Worm (Caenorhabditis elegans) whole organism, L3 larva: ENCODE data around the gene Y75B8A.25.

Experiments used
- R02D3.7 ChIP-seq: fragments of 150-350 bp; optimal IDR thresholded peaks from 2 replicates; lab custom pipeline; 2014; ENCODE audit warnings: missing biosample characterization, missing genetic modification characterization
- ZK546.5 ChIP-seq: sonication (generic microtip); optimal IDR thresholded peaks from 2 replicates; lab custom pipeline; 2017; ENCODE audit warnings: missing biosample characterization, missing genetic modification characterization
- ceh-28 ChIP-seq: fragments of 150-350 bp; optimal IDR thresholded peaks from 2 replicates; lab custom pipeline; 2014; ENCODE audit warnings: missing biosample characterization, missing genetic modification reagents, missing genetic modification characterization
- ceh-9 ChIP-seq: sonication (generic microtip); optimal IDR thresholded peaks from 2 replicates; lab custom pipeline; 2018; ENCODE audit warnings: missing biosample characterization, missing genetic modification characterization
- daf-12 ChIP-seq: fragments of 150-350 bp; optimal IDR thresholded peaks from 2 replicates; lab custom pipeline; 2014; ENCODE audit warnings: missing biosample characterization, missing genetic modification reagents, missing genetic modification characterization
- egl-5 ChIP-seq: fragments of 150-350 bp; optimal IDR thresholded peaks from 2 replicates; lab custom pipeline; 2017; ENCODE audit warnings: missing biosample characterization, missing genetic modification reagents, missing genetic modification characterization, inconsistent platforms
- eor-1 ChIP-seq, 2 experiments: fragments of 150-350 bp; optimal IDR thresholded peaks; 2 replicates each; lab custom pipeline; 2014 to 2018; ENCODE audit warnings: missing biosample characterization in 2 of 2, missing genetic modification characterization in 2 of 2
- fkh-10 ChIP-seq: sonication (generic microtip); optimal IDR thresholded peaks from 2 replicates; lab custom pipeline; 2017; ENCODE audit warnings: missing biosample characterization, missing genetic modification reagents, missing genetic modification characterization
- fkh-2 ChIP-seq: fragments of 150-350 bp; optimal IDR thresholded peaks from 2 replicates; lab custom pipeline; 2014; ENCODE audit warnings: missing biosample characterization, missing genetic modification reagents, missing genetic modification characterization
- fos-1 ChIP-seq: fragments of 150-350 bp; optimal IDR thresholded peaks from 2 replicates; lab custom pipeline; 2014; ENCODE audit warnings: missing biosample characterization, missing genetic modification characterization
- hmg-11 ChIP-seq: sonication (generic microtip); optimal IDR thresholded peaks from 2 replicates; lab custom pipeline; 2016; ENCODE audit warnings: missing genetic modification characterization, missing compliant biosample characterization
- lin-15B ChIP-seq: fragments of 150-350 bp; optimal IDR thresholded peaks from 2 replicates; lab custom pipeline; 2014; ENCODE audit warnings: missing biosample characterization, missing genetic modification characterization
- lin-39 ChIP-seq: fragments of 150-350 bp; optimal IDR thresholded peaks from 2 replicates; lab custom pipeline; 2018; ENCODE audit warnings: missing biosample characterization, missing genetic modification reagents, missing genetic modification characterization
- lsy-12 ChIP-seq: sonication (generic microtip); optimal IDR thresholded peaks from 2 replicates; lab custom pipeline; 2016; ENCODE audit warnings: mild to moderate bottlenecking, missing genetic modification characterization, missing compliant biosample characterization
- mdl-1 ChIP-seq: fragments of 150-350 bp; optimal IDR thresholded peaks from 2 replicates; lab custom pipeline; 2014; ENCODE audit warnings: missing biosample characterization, missing genetic modification characterization
- mml-1 ChIP-seq: fragments of 150-350 bp; sonication (generic microtip); optimal IDR thresholded peaks from 3 replicates; lab custom pipeline; 2014; ENCODE audit warnings: missing biosample characterization, missing genetic modification characterization
- nfya-1 ChIP-seq: sonication (generic microtip); optimal IDR thresholded peaks from 2 replicates; lab custom pipeline; 2017; ENCODE audit warnings: missing genetic modification characterization, mild to moderate bottlenecking, missing compliant biosample characterization, antibody characterized with exemption, moderate library complexity; ENCODE audit not compliant: insufficient read depth
- nhr-11 ChIP-seq: fragments of 150-350 bp; optimal IDR thresholded peaks from 2 replicates; lab custom pipeline; 2014; ENCODE audit warnings: missing biosample characterization, missing genetic modification characterization
- nhr-12 ChIP-seq: fragments of 150-350 bp; optimal IDR thresholded peaks from 2 replicates; lab custom pipeline; 2014; ENCODE audit warnings: missing biosample characterization, missing genetic modification characterization
- nhr-23 ChIP-seq: fragments of 150-350 bp; optimal IDR thresholded peaks from 2 replicates; lab custom pipeline; 2014; ENCODE audit warnings: missing biosample characterization, missing genetic modification reagents, missing genetic modification characterization
- nhr-25 ChIP-seq: sonication (generic microtip); optimal IDR thresholded peaks from 2 replicates; lab custom pipeline; 2017; ENCODE audit warnings: missing biosample characterization, missing genetic modification characterization
- nhr-43 ChIP-seq: sonication (generic microtip); optimal IDR thresholded peaks from 2 replicates; lab custom pipeline; 2016; ENCODE audit warnings: mild to moderate bottlenecking, missing genetic modification characterization, missing compliant biosample characterization; ENCODE audit not compliant: poor library complexity, severe bottlenecking
- nhr-76 ChIP-seq: fragments of 150-350 bp; sonication (generic microtip); optimal IDR thresholded peaks from 5 replicates; lab custom pipeline; 2014; ENCODE audit warnings: missing biosample characterization, missing genetic modification characterization
- nhr-77 ChIP-seq: fragments of 150-350 bp; optimal IDR thresholded peaks from 2 replicates; lab custom pipeline; 2014; ENCODE audit warnings: missing biosample characterization, missing genetic modification characterization
- pha-4 ChIP-seq: fragments of 150-350 bp; optimal IDR thresholded peaks from 2 replicates; lab custom pipeline; 2014; ENCODE audit warnings: missing biosample characterization, missing genetic modification reagents, missing genetic modification characterization
- pqm-1 ChIP-seq: fragments of 150-350 bp; optimal IDR thresholded peaks from 2 replicates; lab custom pipeline; 2017; ENCODE audit warnings: missing biosample characterization, missing genetic modification characterization, inconsistent platforms
- skn-1 ChIP-seq: fragments of 150-350 bp; optimal IDR thresholded peaks from 2 replicates; lab custom pipeline; 2014; ENCODE audit warnings: missing biosample characterization, missing genetic modification characterization
- snpc-4 ChIP-seq: fragments of 150-350 bp; optimal IDR thresholded peaks from 2 replicates; lab custom pipeline; 2014; ENCODE audit warnings: missing biosample characterization, missing genetic modification characterization
- tbx-2 ChIP-seq: sonication (generic microtip); optimal IDR thresholded peaks from 2 replicates; lab custom pipeline; 2016; ENCODE audit warnings: mild to moderate bottlenecking, missing genetic modification characterization, missing compliant biosample characterization
- unc-39 ChIP-seq: sonication (generic microtip); optimal IDR thresholded peaks from 4 replicates; lab custom pipeline; 2017; ENCODE audit warnings: missing biosample characterization, missing genetic modification characterization
- ztf-11 ChIP-seq: fragments of 150-350 bp; optimal IDR thresholded peaks from 2 replicates; lab custom pipeline; 2014; ENCODE audit warnings: missing biosample characterization, missing genetic modification characterization

Y75B8A.25 gene

ce11 chrIII:12273598-12274090, at the start of gene Y75B8A.25, which contains the start of gene Y75B8A.24:
TSS of gene Y75B8A.25 (plus strand) at chrIII:12274040.
TSS of gene Y75B8A.24 (minus strand) at chrIII:12273752.
- TF ChIP-seq lsy-12 (peak; percentile 37), daf-12 (tag; lab: Kevin White, UChicago) (no peak), ceh-9 (no peak), mdl-1 (tag; lab: Kevin White, UChicago) (no peak), hmg-11 (peak; percentile 14), fos-1 (tag; lab: Kevin White, UChicago) (no peak), nhr-12 (no peak), ztf-11 (tag; lab: Kevin White, UChicago) (no peak), ceh-28 (tag; lab: Kevin White, UChicago) (peak; percentile 55), nhr-23 (tag; lab: Kevin White, UChicago) (peak; percentile 65), fkh-10 (GFP tag; lab: Kevin White, UChicago) (peak; percentile 26), nhr-43 (tag; lab: Kevin White, UChicago) (peak; percentile 86), mml-1 (tag; lab: Kevin White, UChicago) (no peak), R02D3.7 (peak; percentile 58), lin-39 (peak; percentile 14), nfya-1 (tag; lab: Kevin White, UChicago) (peak; percentile 86), nhr-25 (tag; lab: Kevin White, UChicago) (peak; percentile 15), tbx-2 (tag; lab: Kevin White, UChicago) (no peak), snpc-4 (tag; lab: Kevin White, UChicago) (peak; percentile 67), pha-4 (peak; percentile 64), lin-15B (tag; lab: Kevin White, UChicago) (peak; percentile 87), eor-1 (tag; optimal IDR thresholded peaks at IDR 0.05; lab: Kevin White, UChicago) (peak in 1 of 2 experiments; percentile 25), nhr-76 (tag; lab: Kevin White, UChicago) (no peak), nhr-77 (tag; lab: Kevin White, UChicago) (no peak)

- TF ChIP-seq pha-4: no peak
- TF ChIP-seq nhr-11 (tag; lab: Kevin White, UChicago): no peak
- TF ChIP-seq eor-1 (tag; optimal IDR thresholded peaks at IDR 0.05; lab: Kevin White, UChicago): no peak
- no peak for TF ChIP-seq mml-1 (tag; lab: Kevin White, UChicago)
- no peak for TF ChIP-seq mdl-1 (tag; lab: Kevin White, UChicago)
- no peak for TF ChIP-seq nhr-12
Measured at ce11 chrIII:12225234-12225633, 48.6 kb upstream of the Y75B8A.25 start, which contains the start of gene gmn-1. TSS of gene gmn-1 (minus strand) at chrIII:12225331.

ce11 chrIII:12226089-12226682, 47.7 kb upstream of the Y75B8A.25 start, which contains the start of the genes Y75B8A.18 and Y75B8A.19:
TSS of gene Y75B8A.18 (minus strand) at chrIII:12226230.
TSS of gene Y75B8A.19 (plus strand) at chrIII:12226632.
- TF ChIP-seq egl-5 (tag; lab: Kevin White, UChicago) (peak; percentile 13), lin-15B (tag; lab: Kevin White, UChicago) (peak; percentile 79), nfya-1 (tag; lab: Kevin White, UChicago) (peak; percentile 87), lin-39 (peak; percentile 66), pha-4 (peak; percentile 67), tbx-2 (tag; lab: Kevin White, UChicago) (no peak), nhr-77 (tag; lab: Kevin White, UChicago) (no peak), hmg-11 (peak; percentile 16), nhr-25 (tag; lab: Kevin White, UChicago) (peak; percentile 10), fkh-10 (GFP tag; lab: Kevin White, UChicago) (peak; percentile 55)
- TF ChIP-seq, all 47 proteins: peak for 8

ce11 chrIII:12227935-12228334, 45.9 kb upstream of the Y75B8A.25 start:
- TF ChIP-seq pqm-1 (tag; lab: Kevin White, UChicago) (no peak), skn-1 (tag; lab: Kevin White, UChicago) (no peak), lsy-12 (no peak), nhr-11 (tag; lab: Kevin White, UChicago) (no peak), nfya-1 (tag; lab: Kevin White, UChicago) (peak; percentile 88), daf-12 (tag; lab: Kevin White, UChicago) (no peak)

ce11 chrIII:12230195-12230594, 43.6 kb upstream of the Y75B8A.25 start:
- TF ChIP-seq nhr-76 (tag; lab: Kevin White, UChicago) (no peak), ZK546.5 (tag; lab: Kevin White, UChicago) (no peak), unc-39 (tag; lab: Kevin White, UChicago) (no peak), fkh-2 (tag; lab: Kevin White, UChicago) (no peak), nhr-77 (tag; lab: Kevin White, UChicago) (no peak), nhr-23 (tag; lab: Kevin White, UChicago) (no peak), lsy-12 (no peak)
